Worm (Caenorhabditis elegans) whole organism, L2 larva: ENCODE data around the gene pst-2.

Source experiments
- C34F6.9 ChIP-seq: fragments of 150-350 bp; optimal IDR thresholded peaks from 2 replicates; lab custom pipeline; 2014; ENCODE audit warnings: missing biosample characterization, missing genetic modification characterization
- R02D3.7 ChIP-seq: fragments of 150-350 bp; optimal IDR thresholded peaks from 2 replicates; lab custom pipeline; 2014; ENCODE audit warnings: missing biosample characterization, missing genetic modification characterization
- Y55F3AM.14 ChIP-seq: fragments of 200-800 bp; sonication (Bioruptor generic); optimal IDR thresholded peaks from 2 replicates; lab custom pipeline; 2018; ENCODE audit warnings: mild to moderate bottlenecking, missing genetic modification characterization, missing compliant biosample characterization
- ZK546.5 ChIP-seq: sonication (generic microtip); optimal IDR thresholded peaks from 2 replicates; lab custom pipeline; 2017; ENCODE audit warnings: missing biosample characterization, missing genetic modification characterization
- alr-1 ChIP-seq: fragments of 150-350 bp; optimal IDR thresholded peaks from 2 replicates; lab custom pipeline; 2014; ENCODE audit warnings: missing biosample characterization, missing genetic modification characterization
- ama-1 ChIP-seq: fragments of 150-350 bp; optimal IDR thresholded peaks from 2 replicates; lab custom pipeline; 2018; ENCODE audit warnings: inconsistent platforms
- ceh-16 ChIP-seq: fragments of 150-350 bp; optimal IDR thresholded peaks from 2 replicates; lab custom pipeline; 2014; ENCODE audit warnings: missing biosample characterization, missing genetic modification characterization
- ceh-82 ChIP-seq: fragments of 150-350 bp; optimal IDR thresholded peaks from 2 replicates; lab custom pipeline; 2014; ENCODE audit warnings: missing biosample characterization, missing genetic modification characterization
- crh-2 ChIP-seq: sonication (generic microtip); optimal IDR thresholded peaks from 2 replicates; lab custom pipeline; 2017; ENCODE audit warnings: missing biosample characterization, missing genetic modification characterization
- elt-3 ChIP-seq: sonication (generic microtip); optimal IDR thresholded peaks from 2 replicates; lab custom pipeline; 2017; ENCODE audit warnings: missing biosample characterization, missing genetic modification characterization
- fos-1 ChIP-seq: fragments of 150-350 bp; optimal IDR thresholded peaks from 2 replicates; lab custom pipeline; 2014; ENCODE audit warnings: missing biosample characterization, missing genetic modification characterization
- lin-11 ChIP-seq: fragments of 150-350 bp; sonication (generic microtip); optimal IDR thresholded peaks from 2 replicates; lab custom pipeline; 2014; ENCODE audit warnings: missing biosample characterization, missing genetic modification characterization, inconsistent platforms, mixed read lengths
- lsy-2 ChIP-seq, 2 experiments: fragments of 150-350 bp in 1 of 2; sonication (generic microtip) in 1 of 2; optimal IDR thresholded peaks; 2 replicates each; lab custom pipeline; 2014 to 2017; ENCODE audit warnings: missing biosample characterization in 2 of 2, missing genetic modification characterization in 2 of 2
- mab-5 ChIP-seq: fragments of 150-350 bp; optimal IDR thresholded peaks from 2 replicates; lab custom pipeline; 2014; ENCODE audit warnings: missing biosample characterization, missing genetic modification characterization
- mdl-1 ChIP-seq, 2 experiments: fragments of 150-350 bp in 1 of 2; sonication (generic microtip) in 1 of 2; optimal IDR thresholded peaks; 2 replicates each; lab custom pipeline; 2017; ENCODE audit warnings: missing biosample characterization in 2 of 2, missing genetic modification characterization in 2 of 2
- nhr-10 ChIP-seq: sonication (generic microtip); optimal IDR thresholded peaks from 2 replicates; lab custom pipeline; 2017; ENCODE audit warnings: missing biosample characterization, missing genetic modification characterization
- nhr-129 ChIP-seq: fragments of 150-350 bp; optimal IDR thresholded peaks from 2 replicates; lab custom pipeline; 2014; ENCODE audit warnings: missing biosample characterization, missing genetic modification characterization
- nhr-21 ChIP-seq: fragments of 150-350 bp; optimal IDR thresholded peaks from 2 replicates; lab custom pipeline; 2014; ENCODE audit warnings: missing biosample characterization, missing genetic modification characterization
- nhr-23 ChIP-seq: fragments of 150-350 bp; optimal IDR thresholded peaks from 2 replicates; lab custom pipeline; 2014; ENCODE audit warnings: missing biosample characterization, missing genetic modification reagents, missing genetic modification characterization
- nhr-237 ChIP-seq: fragments of 150-350 bp; optimal IDR thresholded peaks from 2 replicates; lab custom pipeline; 2014; ENCODE audit warnings: missing biosample characterization, missing genetic modification characterization
- nhr-25 ChIP-seq: fragments of 150-350 bp; sonication (generic microtip); optimal IDR thresholded peaks from 3 replicates; lab custom pipeline; 2014; ENCODE audit warnings: missing biosample characterization, missing genetic modification characterization
- nhr-6 ChIP-seq: fragments of 150-350 bp; optimal IDR thresholded peaks from 2 replicates; lab custom pipeline; 2014; ENCODE audit warnings: missing biosample characterization, missing genetic modification characterization
- nhr-77 ChIP-seq: fragments of 150-350 bp; optimal IDR thresholded peaks from 2 replicates; lab custom pipeline; 2014; ENCODE audit warnings: missing biosample characterization, missing genetic modification characterization
- peb-1 ChIP-seq: fragments of 150-350 bp; optimal IDR thresholded peaks from 2 replicates; lab custom pipeline; 2014; ENCODE audit warnings: missing biosample characterization, missing genetic modification characterization
- skn-1 ChIP-seq: sonication (generic microtip); optimal IDR thresholded peaks from 2 replicates; lab custom pipeline; 2017; ENCODE audit warnings: missing biosample characterization, missing genetic modification characterization
- sma-9 ChIP-seq, 2 experiments: fragments of 150-350 bp in 1 of 2; sonication (generic microtip) in 1 of 2; optimal IDR thresholded peaks; 2 replicates each; lab custom pipeline; 2014 to 2016; ENCODE audit warnings: missing genetic modification characterization in 2 of 2, mild to moderate bottlenecking in 1 of 2, missing biosample characterization in 1 of 2, missing compliant biosample characterization in 1 of 2, missing genetic modification reagents in 1 of 2, moderate library complexity in 1 of 2
- unc-39 ChIP-seq: fragments of 150-350 bp; optimal IDR thresholded peaks from 2 replicates; lab custom pipeline; 2014; ENCODE audit warnings: missing biosample characterization, missing genetic modification characterization
- unc-55 ChIP-seq: fragments of 150-350 bp; sonication (generic microtip); optimal IDR thresholded peaks from 3 replicates; lab custom pipeline; 2014; ENCODE audit warnings: missing biosample characterization, missing genetic modification reagents, missing genetic modification characterization
- unc-62 ChIP-seq: fragments of 150-350 bp; optimal IDR thresholded peaks from 2 replicates; lab custom pipeline; 2014; ENCODE audit warnings: missing biosample characterization, missing genetic modification reagents, missing genetic modification characterization
- ztf-11 ChIP-seq: sonication (generic microtip); optimal IDR thresholded peaks from 2 replicates; lab custom pipeline; 2017; ENCODE audit warnings: missing biosample characterization, missing genetic modification characterization

pst-2 gene

DNA sequence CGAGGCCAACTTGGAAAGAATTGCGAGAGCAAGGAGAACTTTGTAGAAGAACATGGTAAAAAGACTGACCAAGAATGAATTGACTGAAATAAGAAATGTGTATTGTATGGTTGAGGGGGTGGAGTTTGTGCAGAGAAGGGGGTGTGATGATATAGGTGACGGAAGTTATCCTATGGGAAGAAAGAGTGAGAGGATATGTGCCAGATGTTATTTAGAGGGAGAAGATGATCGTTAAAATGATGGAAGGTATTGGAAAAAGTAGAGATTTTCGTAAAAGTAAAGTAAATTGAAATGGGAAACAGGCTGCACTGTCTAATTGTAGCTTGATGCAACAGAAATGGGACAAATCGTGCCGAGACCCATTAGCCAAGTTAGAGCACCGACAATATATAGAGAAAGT, 23.3 kb upstream of the pst-2 start, which contains the start of gene sdz-21:
sdz-21 (minus strand) TSS at position 101 of the 400 bp plus-strand sequence.
- TF ChIP-seq nhr-25 (tag; lab: Kevin White, UChicago): no peak

DNA sequence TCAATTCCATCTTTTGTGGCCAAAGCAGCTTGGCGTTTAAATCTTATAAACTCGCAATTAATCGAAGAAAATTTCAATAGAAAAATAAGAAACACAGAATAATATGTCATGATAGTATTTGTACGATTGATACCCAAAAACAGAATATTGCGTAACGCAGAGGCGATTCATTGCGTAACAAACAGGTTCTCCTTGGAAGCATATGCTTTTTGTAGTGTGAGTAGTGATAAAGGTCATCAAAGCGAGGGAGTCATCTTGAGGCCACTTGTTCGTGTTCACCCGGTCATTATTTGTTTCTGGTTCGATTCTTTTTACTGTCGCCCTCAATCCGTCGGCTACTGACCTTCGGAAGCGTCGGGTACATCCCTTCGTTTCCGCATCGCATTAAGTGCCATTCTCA, 19.3 kb upstream of the pst-2 start, which contains the start of gene F54E7.6:
F54E7.6 (minus strand) TSS at position 110 of the 400 bp plus-strand sequence.
- TF ChIP-seq Y55F3AM.14 (GFP tag; lab: Kevin White, UChicago) (no peak), nhr-25 (tag; lab: Kevin White, UChicago) (peak; percentile 57), lsy-2 (tag; optimal IDR thresholded peaks at IDR 0.05; lab: Kevin White, UChicago) (no peak)
- TF ChIP-seq, all 48 proteins: peak for 1

DNA sequence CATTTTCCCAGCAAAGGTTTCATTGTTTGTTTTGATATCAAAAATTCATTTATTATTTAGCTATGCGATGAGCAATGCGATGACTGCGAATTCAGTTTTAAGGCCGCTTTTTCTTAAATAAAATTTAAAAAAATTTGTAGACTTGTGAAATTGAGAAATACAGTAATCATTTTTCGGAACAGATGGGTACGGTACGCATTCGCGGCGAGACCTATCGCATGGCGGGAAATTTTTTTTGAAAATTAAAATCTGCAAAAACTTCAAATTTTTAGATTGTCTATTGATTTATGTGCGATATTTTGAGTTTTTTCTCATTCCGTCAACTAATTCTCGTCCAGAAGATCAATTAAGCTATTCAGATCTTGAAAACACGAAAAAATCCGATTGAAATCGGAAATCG, 16.7 kb upstream of the pst-2 start:
- TF ChIP-seq ZK546.5 (tag; lab: Kevin White, UChicago) (no peak), peb-1 (tag; lab: Kevin White, UChicago) (no peak), ztf-11 (tag; lab: Kevin White, UChicago) (no peak), alr-1 (tag; lab: Kevin White, UChicago) (no peak), nhr-10 (no peak), ama-1 (lab: Kevin White, UChicago) (no peak), mdl-1 (tag; optimal IDR thresholded peaks at IDR 0.05; lab: Kevin White, UChicago) (no peak), nhr-23 (tag; lab: Kevin White, UChicago) (no peak), nhr-6 (no peak), fos-1 (tag; lab: Kevin White, UChicago) (no peak), lsy-2 (tag; optimal IDR thresholded peaks at IDR 0.05; lab: Kevin White, UChicago) (no peak), unc-39 (tag; lab: Kevin White, UChicago) (no peak), ceh-82 (tag; lab: Kevin White, UChicago) (no peak), nhr-129 (tag; lab: Kevin White, UChicago) (no peak), sma-9 (GFP tag; optimal IDR thresholded peaks at IDR 0.05; lab: Kevin White, UChicago) (no peak), sma-9 (tag; optimal IDR thresholded peaks at IDR 0.05; lab: Kevin White, UChicago) (no peak), unc-62 (GFP tag; lab: Kevin White, UChicago) (no peak), crh-2 (no peak), elt-3 (tag; lab: Kevin White, UChicago) (no peak), nhr-77 (tag; lab: Kevin White, UChicago) (no peak)
- TF ChIP-seq, all 48 proteins: peak for 0

DNA sequence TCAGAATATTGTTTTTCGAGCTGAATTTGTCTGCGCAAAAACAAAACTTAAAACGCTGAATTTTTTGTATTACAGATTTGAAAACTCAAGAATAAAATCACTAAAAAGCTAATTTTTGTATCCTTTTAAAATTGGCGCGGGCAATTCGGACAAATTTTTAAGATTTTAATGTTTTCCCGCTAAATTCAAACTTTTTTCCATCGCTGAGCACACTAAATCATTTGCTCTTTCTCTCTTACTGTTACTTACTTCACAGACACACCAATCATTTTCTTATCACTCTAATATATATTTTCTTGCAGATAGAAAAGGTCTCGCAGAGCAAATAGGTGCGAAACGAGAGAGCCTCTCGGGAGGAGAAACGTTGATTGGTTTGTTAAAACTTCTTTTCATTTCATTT, 16.3 kb upstream of the pst-2 start, which contains the start of gene par-3:
par-3 (plus strand) TSS at position 301 of the 400 bp plus-strand sequence.
- no peak for TF ChIP-seq alr-1 (tag; lab: Kevin White, UChicago)
- TF ChIP-seq nhr-77 (tag; lab: Kevin White, UChicago): no peak
- TF ChIP-seq skn-1 (tag; lab: Kevin White, UChicago): no peak
- no peak for TF ChIP-seq mab-5 (tag; lab: Kevin White, UChicago)
- no peak for TF ChIP-seq ZK546.5 (tag; lab: Kevin White, UChicago)
- TF ChIP-seq peb-1 (tag; lab: Kevin White, UChicago): no peak
- no peak for TF ChIP-seq nhr-129 (tag; lab: Kevin White, UChicago)
- no peak for TF ChIP-seq ceh-16 (tag; lab: Kevin White, UChicago)
- TF ChIP-seq ceh-82 (tag; lab: Kevin White, UChicago): no peak
- TF ChIP-seq nhr-21 (tag; lab: Kevin White, UChicago): no peak
- TF ChIP-seq C34F6.9 (tag; lab: Kevin White, UChicago): no peak
- TF ChIP-seq, all 48 proteins: peak for 0

DNA sequence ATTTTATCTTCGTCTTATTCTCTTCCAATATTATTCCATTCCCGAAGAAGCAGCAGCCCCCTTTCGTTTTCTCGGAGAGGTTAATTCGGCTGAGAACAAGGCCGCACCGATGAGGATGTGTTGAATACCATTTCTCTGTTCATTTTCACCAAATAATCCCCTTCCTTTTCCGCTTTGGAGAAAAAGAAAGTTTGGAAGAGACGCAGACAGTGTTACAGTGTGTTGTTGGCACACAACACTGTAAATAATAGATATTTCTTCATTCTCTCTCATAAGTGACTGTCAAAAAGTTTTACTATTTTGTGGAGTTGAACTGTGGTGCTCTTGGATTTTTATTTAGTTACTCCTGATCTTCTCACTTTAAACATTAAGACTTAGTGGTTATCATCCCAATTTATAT, 15.0 kb upstream of the pst-2 start:
- peak; percentile 2 for TF ChIP-seq nhr-25 (tag; lab: Kevin White, UChicago)
- peak; percentile 7 for TF ChIP-seq crh-2
- TF ChIP-seq fos-1 (tag; lab: Kevin White, UChicago): peak; percentile 36
- TF ChIP-seq lin-11 (tag; lab: Kevin White, UChicago): no peak

DNA sequence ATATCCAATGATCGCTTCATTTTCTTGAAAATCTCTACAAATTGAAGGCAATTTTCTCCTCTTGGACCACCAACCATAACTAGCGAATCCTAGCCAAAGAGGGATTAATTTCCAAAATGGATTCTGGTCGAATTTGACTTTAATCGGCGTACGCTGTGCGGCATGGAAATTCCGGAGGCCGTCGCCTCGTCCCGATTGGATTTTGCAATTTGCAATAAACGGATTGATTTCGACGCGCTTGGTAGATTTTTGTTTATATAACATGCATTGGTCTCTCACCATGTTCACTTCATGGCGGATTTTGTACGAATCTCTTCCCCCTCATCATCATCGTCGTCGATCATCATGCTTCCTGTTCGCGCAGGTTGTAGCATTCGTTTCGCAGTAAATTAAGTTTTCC, 14.5 kb upstream of the pst-2 start:
- TF ChIP-seq nhr-23 (tag; lab: Kevin White, UChicago) (no peak), nhr-237 (tag; lab: Kevin White, UChicago) (no peak), ZK546.5 (tag; lab: Kevin White, UChicago) (no peak), R02D3.7 (tag; lab: Kevin White, UChicago) (no peak), unc-55 (GFP tag; lab: Kevin White, UChicago) (no peak)
- TF ChIP-seq, all 48 proteins: peak for 0
